Worm (Caenorhabditis elegans) whole organism, L1 larva: ENCODE data around the gene lgc-39.

ENCODE experiments used
- F16B12.6 ChIP-seq: fragments of 150-350 bp; optimal IDR thresholded peaks from 2 replicates; lab custom pipeline; 2014; ENCODE audit warnings: missing biosample characterization, missing genetic modification characterization
- alr-1 ChIP-seq: fragments of 200-800 bp; sonication (Bioruptor generic); optimal IDR thresholded peaks from 2 replicates; lab custom pipeline; 2018; ENCODE audit warnings: borderline replicate concordance, mild to moderate bottlenecking, missing genetic modification characterization, missing compliant biosample characterization
- aly-2 ChIP-seq: fragments of 150-350 bp; optimal IDR thresholded peaks from 2 replicates; lab custom pipeline; 2014; ENCODE audit warnings: missing biosample characterization, missing genetic modification characterization
- blmp-1 ChIP-seq: fragments of 150-350 bp; optimal IDR thresholded peaks from 2 replicates; lab custom pipeline; 2014; ENCODE audit warnings: missing biosample characterization, missing genetic modification characterization
- ceh-88 ChIP-seq: fragments of 200-800 bp; sonication (Bioruptor generic); IDR thresholded peaks from 2 replicates; pipeline ENCODE4 v1.3.6; 2022; ENCODE audit warnings: missing genetic modification characterization, missing compliant biosample characterization
- ceh-90 ChIP-seq: sonication (generic microtip); optimal IDR thresholded peaks from 2 replicates; lab custom pipeline; 2016; ENCODE audit warnings: missing genetic modification characterization, missing compliant biosample characterization
- dpl-1 ChIP-seq, 3 experiments: fragments of 150-350 bp in 2 of 3; sonication (generic microtip) in 1 of 3; optimal IDR thresholded peaks; 2 replicates each; lab custom pipeline; 2014 to 2017; ENCODE audit warnings: missing biosample characterization in 3 of 3, missing genetic modification characterization in 3 of 3, missing genetic modification reagents in 3 of 3
- efl-1 ChIP-seq, 4 experiments: fragments of 150-350 bp; optimal IDR thresholded peaks in 3 of 4; peaks in 1 of 4; 1 replicate in 1 of 4; 2 replicates in 3 of 4; lab custom pipeline; 2014; ENCODE audit warnings: missing biosample characterization in 2 of 4, missing genetic modification characterization in 2 of 4, missing genetic modification reagents in 2 of 4
- egl-13 ChIP-seq: sonication (generic microtip); optimal IDR thresholded peaks from 2 replicates; lab custom pipeline; 2016; ENCODE audit warnings: missing genotype, missing genetic modification reagents, missing genetic modification characterization, missing compliant biosample characterization
- elt-2 ChIP-seq: sonication (generic microtip); optimal IDR thresholded peaks from 2 replicates; lab custom pipeline; 2016; ENCODE audit warnings: missing genetic modification characterization, mild to moderate bottlenecking, inconsistent platforms, missing compliant biosample characterization, missing genetic modification reagents
- elt-3 ChIP-seq, 6 experiments: fragments of 150-350 bp in 1 of 6; sonication (generic microtip); optimal IDR thresholded peaks; 2 replicates each; lab custom pipeline; 2017 to 2018; ENCODE audit warnings: missing biosample characterization in 6 of 6, missing genetic modification characterization in 6 of 6, inconsistent platforms in 1 of 6
- fkh-4 ChIP-seq: sonication (generic microtip); optimal IDR thresholded peaks from 2 replicates; lab custom pipeline; 2016; ENCODE audit warnings: missing compliant biosample characterization, missing genetic modification characterization, borderline replicate concordance
- hlh-4 ChIP-seq: sonication (generic microtip); optimal IDR thresholded peaks from 2 replicates; lab custom pipeline; 2016; ENCODE audit warnings: mild to moderate bottlenecking, missing genetic modification characterization, missing compliant biosample characterization
- jun-1 ChIP-seq: fragments of 150-350 bp; optimal IDR thresholded peaks from 2 replicates; lab custom pipeline; 2014; ENCODE audit warnings: missing biosample characterization, missing genetic modification reagents, missing genetic modification characterization
- lin-14 ChIP-seq: fragments of 200-800 bp; sonication (Bioruptor generic); optimal IDR thresholded peaks from 2 replicates; lab custom pipeline; 2018; ENCODE audit warnings: mild to moderate bottlenecking, missing genetic modification characterization, moderate library complexity, missing compliant biosample characterization
- lin-35 ChIP-seq, 2 experiments: fragments of 150-350 bp; optimal IDR thresholded peaks; 2 replicates each; lab custom pipeline; 2014; ENCODE audit warnings: missing biosample characterization in 2 of 2, missing genetic modification characterization in 2 of 2, missing genetic modification reagents in 2 of 2
- lsy-2 ChIP-seq, 2 experiments: fragments of 150-350 bp; optimal IDR thresholded peaks; 2 replicates each; lab custom pipeline; 2014; ENCODE audit warnings: missing biosample characterization in 2 of 2, missing genetic modification characterization in 2 of 2
- mdl-1 ChIP-seq, 2 experiments: fragments of 150-350 bp; optimal IDR thresholded peaks; 2 replicates each; lab custom pipeline; 2014 to 2017; ENCODE audit warnings: missing biosample characterization in 2 of 2, missing genetic modification characterization in 2 of 2, inconsistent platforms in 1 of 2
- mef-2 ChIP-seq: fragments of 150-350 bp; optimal IDR thresholded peaks from 2 replicates; lab custom pipeline; 2014; ENCODE audit warnings: missing biosample characterization, missing genetic modification characterization
- mep-1 ChIP-seq: fragments of 150-350 bp; optimal IDR thresholded peaks from 2 replicates; lab custom pipeline; 2014; ENCODE audit warnings: missing biosample characterization, missing genetic modification characterization
- nhr-12 ChIP-seq: sonication (generic microtip); optimal IDR thresholded peaks from 2 replicates; lab custom pipeline; 2017; ENCODE audit warnings: missing biosample characterization, missing genetic modification characterization
- nhr-19 ChIP-seq: fragments of 200-800 bp; sonication (Bioruptor generic); conservative IDR thresholded peaks from 2 replicates; pipeline ENCODE4 v1.3.6; 2022; ENCODE audit warnings: missing genetic modification characterization, missing compliant biosample characterization
- nhr-20 ChIP-seq: sonication (generic microtip); optimal IDR thresholded peaks from 2 replicates; lab custom pipeline; 2016; ENCODE audit warnings: mild to moderate bottlenecking, missing genetic modification characterization, missing compliant biosample characterization
- nhr-28 ChIP-seq: fragments of 150-350 bp; optimal IDR thresholded peaks from 2 replicates; lab custom pipeline; 2014; ENCODE audit warnings: missing biosample characterization, missing genetic modification characterization
- nhr-47 ChIP-seq: sonication (generic microtip); optimal IDR thresholded peaks from 2 replicates; lab custom pipeline; 2016; ENCODE audit warnings: mild to moderate bottlenecking, missing genetic modification characterization, moderate library complexity, missing compliant biosample characterization
- nhr-71 ChIP-seq: sonication (generic microtip); optimal IDR thresholded peaks from 2 replicates; lab custom pipeline; 2016; ENCODE audit warnings: mild to moderate bottlenecking, missing genetic modification characterization, moderate library complexity, missing compliant biosample characterization
- nhr-77 ChIP-seq: fragments of 150-350 bp; optimal IDR thresholded peaks from 2 replicates; lab custom pipeline; 2014; ENCODE audit warnings: missing biosample characterization, missing genetic modification characterization
- nhr-84 ChIP-seq: sonication (generic microtip); optimal IDR thresholded peaks from 2 replicates; lab custom pipeline; 2017; ENCODE audit warnings: missing biosample characterization, missing genetic modification characterization
- nhr-85 ChIP-seq: sonication (generic microtip); peaks from one replicate; lab custom pipeline; 2016; ENCODE audit warnings: missing genetic modification characterization, inconsistent platforms, missing compliant biosample characterization
- pag-3 ChIP-seq: sonication (generic microtip); optimal IDR thresholded peaks from 2 replicates; lab custom pipeline; 2017; ENCODE audit warnings: missing genetic modification characterization, mild to moderate bottlenecking, missing compliant biosample characterization, antibody characterized with exemption, borderline replicate concordance; ENCODE audit not compliant: insufficient read depth
- pqm-1 ChIP-seq: sonication (generic microtip); optimal IDR thresholded peaks from 3 replicates; lab custom pipeline; 2017; ENCODE audit warnings: missing biosample characterization, missing genetic modification characterization
- rnt-1 ChIP-seq: sonication (generic microtip); optimal IDR thresholded peaks from 2 replicates; lab custom pipeline; 2016; ENCODE audit warnings: mild to moderate bottlenecking, missing genetic modification characterization, moderate library complexity, missing compliant biosample characterization
- skn-1 ChIP-seq: fragments of 150-350 bp; optimal IDR thresholded peaks from 2 replicates; lab custom pipeline; 2014; ENCODE audit warnings: missing biosample characterization, missing genetic modification characterization
- snu-23 ChIP-seq: sonication (generic microtip); optimal IDR thresholded peaks from 2 replicates; lab custom pipeline; 2016; ENCODE audit warnings: missing genetic modification characterization, missing compliant biosample characterization
- sox-4 ChIP-seq: sonication (generic microtip); optimal IDR thresholded peaks from 2 replicates; lab custom pipeline; 2016; ENCODE audit warnings: missing genetic modification characterization, missing compliant biosample characterization
- tbx-2 ChIP-seq: sonication (generic microtip); optimal IDR thresholded peaks from 2 replicates; lab custom pipeline; 2016; ENCODE audit warnings: missing genetic modification characterization, missing compliant biosample characterization
- tlp-1 ChIP-seq: fragments of 150-350 bp; optimal IDR thresholded peaks from 2 replicates; lab custom pipeline; 2014; ENCODE audit warnings: missing biosample characterization, missing genetic modification characterization
- unc-130 ChIP-seq: fragments of 150-350 bp; optimal IDR thresholded peaks from 2 replicates; lab custom pipeline; 2017; ENCODE audit warnings: missing biosample characterization, missing genetic modification characterization, inconsistent platforms
- unc-30 ChIP-seq: sonication (generic microtip); optimal IDR thresholded peaks from 2 replicates; lab custom pipeline; 2017; ENCODE audit warnings: missing biosample characterization, missing genetic modification characterization
- unc-86 ChIP-seq: sonication (generic microtip); optimal IDR thresholded peaks from 2 replicates; lab custom pipeline; 2016; ENCODE audit warnings: missing genetic modification characterization, missing compliant biosample characterization
- unc-98 ChIP-seq: fragments of 200-800 bp; sonication (Bioruptor generic); IDR thresholded peaks from 2 replicates; pipeline ENCODE4 v1.3.6; 2022; ENCODE audit warnings: missing genetic modification characterization, missing compliant biosample characterization
- zip-4 ChIP-seq: fragments of 200-800 bp; sonication (Bioruptor generic); optimal IDR thresholded peaks from 2 replicates; lab custom pipeline; 2018; ENCODE audit warnings: mild to moderate bottlenecking, missing genetic modification characterization, moderate library complexity, missing compliant biosample characterization

The lgc-39 gene

ce11 chrV:7159391-7159790 lies 15.9 kb upstream of the lgc-39 start, which contains the start of gene str-204:
TSS of gene str-204 (plus strand) at chrV:7159691.
- no peak for TF ChIP-seq aly-2
- TF ChIP-seq dpl-1 (GFP tag; optimal IDR thresholded peaks at IDR 0.05; lab: Kevin White, UChicago) = no peak
- TF ChIP-seq nhr-12 (tag; lab: Kevin White, UChicago) = no peak
- TF ChIP-seq unc-30 = no peak
- no peak for TF ChIP-seq mef-2
- no peak for TF ChIP-seq tlp-1 (tag; lab: Kevin White, UChicago)

- no peak for TF ChIP-seq blmp-1
- TF ChIP-seq nhr-20 (tag; lab: Kevin White, UChicago) = peak; percentile 39
- TF ChIP-seq lin-14 (GFP tag; lab: Kevin White, UChicago) = peak; percentile 22
- TF ChIP-seq elt-3 (tag; optimal IDR thresholded peaks at IDR 0.05; lab: Kevin White, UChicago) = peak in 1 of 6 experiments; percentile 4
- TF ChIP-seq nhr-19 (GFP tag; lab: Robert Waterston, UW) = 0 out of 2 replicates have a peak, but pooled peaks have one; percentile 4
- no peak for TF ChIP-seq hlh-4 (tag; lab: Kevin White, UChicago)
- TF ChIP-seq nhr-85 (tag; lab: Kevin White, UChicago) = peak; percentile 52
- TF ChIP-seq nhr-71 = peak; percentile 4
Observed at ce11 chrV:7163477-7164114, 11.7 kb upstream of the lgc-39 start, which contains the start of gene ugt-41. TSS of gene ugt-41 (minus strand) at chrV:7163595.

- TF ChIP-seq nhr-47 (tag; lab: Kevin White, UChicago) (no peak), jun-1 (tag; lab: Kevin White, UChicago) (no peak), unc-98 (GFP tag; lab: Robert Waterston, UW) (no peak)
Observed at ce11 chrV:7164210-7164609, 11.1 kb upstream of the lgc-39 start, which contains the start of gene srh-83. TSS of gene srh-83 (plus strand) at chrV:7164510.

- TF ChIP-seq egl-13 (tag; lab: Kevin White, UChicago) (no peak), fkh-4 (tag; lab: Kevin White, UChicago) (no peak), lsy-2 (tag; optimal IDR thresholded peaks at IDR 0.05; lab: Kevin White, UChicago) (no peak), ceh-90 (no peak), pag-3 (tag; lab: Kevin White, UChicago) (no peak), alr-1 (no peak), jun-1 (tag; lab: Kevin White, UChicago) (no peak), nhr-84 (tag; lab: Kevin White, UChicago) (no peak), blmp-1 (no peak), unc-98 (GFP tag; lab: Robert Waterston, UW) (no peak), unc-86 (no peak), mep-1 (tag; lab: Kevin White, UChicago) (no peak), elt-2 (tag; lab: Kevin White, UChicago) (no peak)
Observed at ce11 chrV:7166709-7167108, 8.6 kb upstream of the lgc-39 start, which contains the start of gene ugt-36. TSS of gene ugt-36 (plus strand) at chrV:7167009.

ce11 chrV:7178843-7179242 lies 3.5 kb downstream of the lgc-39 start, which contains the start of gene cpsf-2:
TSS of gene cpsf-2 (plus strand) at chrV:7179172.
- TF ChIP-seq rnt-1 (tag; lab: Kevin White, UChicago) (no peak), fkh-4 (tag; lab: Kevin White, UChicago) (no peak), elt-3 (tag; optimal IDR thresholded peaks at IDR 0.05; lab: Kevin White, UChicago) (no peak), zip-4 (no peak), nhr-12 (tag; lab: Kevin White, UChicago) (no peak), unc-30 (no peak), snu-23 (GFP tag; lab: Kevin White, UChicago) (peak; percentile 2), hlh-4 (tag; lab: Kevin White, UChicago) (no peak), sox-4 (no peak), nhr-19 (GFP tag; lab: Robert Waterston, UW) (no peak), nhr-84 (tag; lab: Kevin White, UChicago) (no peak), nhr-28 (tag; lab: Kevin White, UChicago) (no peak), F16B12.6 (tag; lab: Kevin White, UChicago) (peak; percentile 80), alr-1 (no peak), aly-2 (no peak), efl-1 (optimal IDR thresholded peaks at IDR 0.05; lab: Kevin White, UChicago) (peak; percentile 32 to 37), efl-1 (GFP tag; optimal IDR thresholded peaks at IDR 0.05 in 1 of 2; lab: Kevin White, UChicago) (peak; percentile 7 to 50), unc-130 (no peak), ceh-88 (GFP tag; lab: Robert Waterston, UW) (no peak), skn-1 (no peak), nhr-77 (tag; lab: Kevin White, UChicago) (no peak), tbx-2 (peak; percentile 5), pqm-1 (tag; lab: Kevin White, UChicago) (no peak), lin-35 (GFP tag; optimal IDR thresholded peaks at IDR 0.05; lab: Kevin White, UChicago) (peak in 1 of 2 experiments; percentile 36), lsy-2 (tag; optimal IDR thresholded peaks at IDR 0.05; lab: Kevin White, UChicago) (peak; percentile 14 to 63), mdl-1 (tag; optimal IDR thresholded peaks at IDR 0.05; lab: Kevin White, UChicago) (no peak), jun-1 (tag; lab: Kevin White, UChicago) (no peak)
